In the genomic region with DNA sequence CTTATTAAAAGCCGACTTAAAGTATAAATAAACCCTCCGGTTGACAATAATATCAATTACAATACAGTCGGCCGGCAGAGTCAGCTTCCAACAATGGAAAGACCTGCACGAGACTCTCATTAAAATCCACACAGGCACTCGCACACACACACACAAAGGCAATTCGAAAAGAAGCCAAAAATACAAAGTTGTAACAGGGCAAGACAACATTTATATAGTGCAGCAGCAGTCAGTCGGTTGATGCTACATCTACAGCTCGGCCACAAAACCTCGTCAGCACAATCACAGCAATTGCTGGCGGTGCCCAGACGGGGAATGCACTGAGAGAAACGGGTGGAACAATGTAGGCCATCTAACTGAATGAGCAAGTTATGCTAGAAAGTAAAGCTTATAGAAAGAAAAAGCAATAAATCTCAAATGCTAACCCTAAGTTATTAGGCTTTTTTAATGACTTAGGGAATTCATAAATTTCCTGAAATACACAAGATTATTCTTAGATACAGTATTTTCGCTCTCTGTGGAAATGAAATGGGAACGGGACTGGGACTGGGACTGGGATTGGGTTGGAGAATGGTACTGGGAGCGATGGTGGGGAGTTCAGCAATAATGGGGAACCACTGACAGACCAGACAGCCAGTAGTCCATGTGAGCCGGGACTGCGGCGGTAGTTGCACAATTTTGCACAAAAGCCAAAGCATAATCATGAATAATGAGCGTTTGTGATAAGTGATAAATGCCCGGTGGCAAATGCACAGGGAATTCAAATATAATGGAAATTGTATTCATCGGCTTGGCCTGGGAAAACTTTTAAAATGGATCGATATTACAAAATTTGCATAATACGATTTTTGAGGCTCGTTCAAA, we compare ENCODE assay signal across 1 fruit fly cellular context.
A peak's percentile ranks its signal among the peaks of the same experiment; 100 is the strongest.
TF ChIP-seq lines count a peak whose summit lies in the region.

No protein-coding gene starts in this region.

TF ChIP-seq in whole organism, embryonic, 481 proteins besides CTCF, POLR2A, EP300 and RAD21 (continued from another document and continues in another):
- TF ChIP-seq NC2β (GFP tag; optimal IDR thresholded peaks at IDR 0.05; lab: Kevin White, UChicago), result peak; percentile 6
- no peak for TF ChIP-seq psq (GFP tag; optimal IDR thresholded peaks at IDR 0.05; lab: Kevin White, UChicago)
- TF ChIP-seq Sox102F (GFP tag; optimal IDR thresholded peaks at IDR 0.05; lab: Kevin White, UChicago), result peak; percentile 54
- TF ChIP-seq CG18476 (GFP tag; optimal IDR thresholded peaks at IDR 0.05; lab: Kevin White, UChicago), result peak; percentile 28
- peak; percentile 33 for TF ChIP-seq jumu (GFP tag; optimal IDR thresholded peaks at IDR 0.05; lab: Kevin White, UChicago)
- TF ChIP-seq CG6654 (GFP tag; optimal IDR thresholded peaks at IDR 0.05; lab: Kevin White, UChicago), result no peak
- TF ChIP-seq gfzf (GFP tag; optimal IDR thresholded peaks at IDR 0.05; lab: Kevin White, UChicago), result no peak
- peak; percentile 16 for TF ChIP-seq Dad (GFP tag; optimal IDR thresholded peaks at IDR 0.05; lab: Kevin White, UChicago)
- peak; percentile 53 for TF ChIP-seq Xbp1 (GFP tag; optimal IDR thresholded peaks at IDR 0.05; lab: Kevin White, UChicago)
- TF ChIP-seq mld (GFP tag; IDR thresholded peaks at IDR 0.05; lab: Robert Waterston, UW; ENCODE audit: partially characterized antibody), result no peak
- TF ChIP-seq Hr51 (GFP tag; optimal IDR thresholded peaks at IDR 0.05; lab: Kevin White, UChicago), result peak in 1 of 2 experiments; percentile 42
- TF ChIP-seq Hmr (GFP tag; optimal IDR thresholded peaks at IDR 0.05; lab: Kevin White, UChicago), result peak; percentile 43
- TF ChIP-seq CG32772 (GFP tag; IDR thresholded peaks at IDR 0.05; lab: Robert Waterston, UW), result peak; percentile 38; the same call in 1 of the 2 replicates
- no peak for TF ChIP-seq hth (optimal IDR thresholded peaks at IDR 0.05; lab: Kevin White, UChicago)
- peak; percentile 26 for TF ChIP-seq tx (GFP tag; optimal IDR thresholded peaks at IDR 0.05; lab: Kevin White, UChicago)
- no peak for TF ChIP-seq da (GFP tag; optimal IDR thresholded peaks at IDR 0.05; lab: Kevin White, UChicago)
- peak; percentile 29 for TF ChIP-seq Side (GFP tag; optimal IDR thresholded peaks at IDR 0.05; lab: Kevin White, UChicago)
- no peak for TF ChIP-seq emc (GFP tag; optimal IDR thresholded peaks at IDR 0.05; lab: Kevin White, UChicago)
- TF ChIP-seq tio (GFP tag; optimal IDR thresholded peaks at IDR 0.05; lab: Kevin White, UChicago), result peak; percentile 15
- peak; percentile 7 for TF ChIP-seq ewg (GFP tag; optimal IDR thresholded peaks at IDR 0.05; lab: Kevin White, UChicago)
- TF ChIP-seq CG16863 (GFP tag; optimal IDR thresholded peaks at IDR 0.05; lab: Kevin White, UChicago), result peak; percentile 61
- TF ChIP-seq Fer1 (GFP tag; optimal IDR thresholded peaks at IDR 0.05; lab: Kevin White, UChicago), result peak; percentile 44
- TF ChIP-seq lmd (GFP tag; IDR thresholded peaks at IDR 0.05; lab: Robert Waterston, UW), result peak; percentile 55
- no peak for TF ChIP-seq odd (GFP tag; optimal IDR thresholded peaks at IDR 0.05; lab: Kevin White, UChicago)
- peak; percentile 38 for TF ChIP-seq CG17829 (tag; optimal IDR thresholded peaks at IDR 0.05; lab: Kevin White, UChicago)
- peak; percentile 55 for TF ChIP-seq CG2712 (tag; optimal IDR thresholded peaks at IDR 0.05; lab: Kevin White, UChicago)
- TF ChIP-seq CG6813 (GFP tag; optimal IDR thresholded peaks at IDR 0.05; lab: Kevin White, UChicago), result peak; percentile 4
- no peak for TF ChIP-seq CG15011 (GFP tag; optimal IDR thresholded peaks at IDR 0.05; lab: Kevin White, UChicago)
- no peak for TF ChIP-seq CG12299 (tag; optimal IDR thresholded peaks at IDR 0.05; lab: Kevin White, UChicago)
- peak; percentile 29 for TF ChIP-seq pb (GFP tag; optimal IDR thresholded peaks at IDR 0.05; lab: Kevin White, UChicago)
- peak; percentile 70 for TF ChIP-seq dmrt99B (tag; optimal IDR thresholded peaks at IDR 0.05; lab: Kevin White, UChicago)
- 0 out of 3 replicates have a peak, but pooled peaks have one; percentile 15 for TF ChIP-seq CG11560 (tag; IDR thresholded peaks at IDR 0.05; lab: Robert Waterston, UW)
- peak; percentile 22 for TF ChIP-seq caup (GFP tag; optimal IDR thresholded peaks at IDR 0.05; lab: Kevin White, UChicago; ENCODE audit: severe bottlenecking)
- peak; percentile 46 for TF ChIP-seq H2.0 (GFP tag; IDR thresholded peaks at IDR 0.05; lab: Robert Waterston, UW)
- no peak for TF ChIP-seq YL-1 (GFP tag; optimal IDR thresholded peaks at IDR 0.05; lab: Kevin White, UChicago)
- TF ChIP-seq ATbp (GFP tag; optimal IDR thresholded peaks at IDR 0.05; lab: Kevin White, UChicago), result peak; percentile 45
- TF ChIP-seq Bdp1 (GFP tag; optimal IDR thresholded peaks at IDR 0.05; lab: Kevin White, UChicago), result no peak
- peak; percentile 45; the same call in 2 of the 3 replicates for TF ChIP-seq dysf (GFP tag; IDR thresholded peaks at IDR 0.05; lab: Robert Waterston, UW)
- TF ChIP-seq NC2α (GFP tag; optimal IDR thresholded peaks at IDR 0.05; lab: Kevin White, UChicago), result no peak
- peak; percentile 53 for TF ChIP-seq unpg (GFP tag; optimal IDR thresholded peaks at IDR 0.05; lab: Kevin White, UChicago)
- peak; percentile 53 for TF ChIP-seq CG31441 (GFP tag; IDR thresholded peaks at IDR 0.05; lab: Robert Waterston, UW)
- TF ChIP-seq CoRest (tag; optimal IDR thresholded peaks at IDR 0.05; lab: Kevin White, UChicago), result peak; percentile 43
- TF ChIP-seq ci (GFP tag; IDR thresholded peaks at IDR 0.05; lab: Robert Waterston, UW), result 0 out of 3 replicates have a peak, but pooled peaks have one; percentile 17
- no peak for TF ChIP-seq MESR4 (GFP tag; optimal IDR thresholded peaks at IDR 0.05; lab: Kevin White, UChicago)
- peak; percentile 42 for TF ChIP-seq ems (GFP tag; optimal IDR thresholded peaks at IDR 0.05; lab: Kevin White, UChicago)
- peak; percentile 33 for TF ChIP-seq CG8944 (GFP tag; optimal IDR thresholded peaks at IDR 0.05; lab: Kevin White, UChicago)
- TF ChIP-seq CG14014 (GFP tag; IDR thresholded peaks at IDR 0.05; lab: Robert Waterston, UW), result 0 out of 2 replicates have a peak, but pooled peaks have one; percentile 18
- peak; percentile 10 for TF ChIP-seq CG9609 (GFP tag; optimal IDR thresholded peaks at IDR 0.05; lab: Kevin White, UChicago)
- peak; percentile 50; the same call in 1 of the 2 replicates for TF ChIP-seq HLH3B (GFP tag; IDR thresholded peaks at IDR 0.05; lab: Robert Waterston, UW)
- TF ChIP-seq CG14441 (GFP tag; IDR thresholded peaks at IDR 0.05; lab: Robert Waterston, UW), result 0 out of 2 replicates have a peak, but pooled peaks have one; percentile 39
- no peak for TF ChIP-seq CG15073 (GFP tag; optimal IDR thresholded peaks at IDR 0.05; lab: Kevin White, UChicago)
- peak; percentile 12 for TF ChIP-seq CG12155 (GFP tag; optimal IDR thresholded peaks at IDR 0.05; lab: Kevin White, UChicago)
- TF ChIP-seq lab (GFP tag; optimal IDR thresholded peaks at IDR 0.05; lab: Kevin White, UChicago), result peak; percentile 68
- TF ChIP-seq CG2120 (GFP tag; optimal IDR thresholded peaks at IDR 0.05; lab: Kevin White, UChicago), result peak; percentile 57
- TF ChIP-seq Hey (tag; optimal IDR thresholded peaks at IDR 0.05; lab: Kevin White, UChicago), result no peak
- TF ChIP-seq sqz (GFP tag; optimal IDR thresholded peaks at IDR 0.05; lab: Kevin White, UChicago), result no peak
- peak; percentile 40 for TF ChIP-seq CG1792 (GFP tag; optimal IDR thresholded peaks at IDR 0.05; lab: Kevin White, UChicago)
- peak; percentile 35 for TF ChIP-seq CG1647 (GFP tag; optimal IDR thresholded peaks at IDR 0.05; lab: Kevin White, UChicago)
- peak; percentile 48 for TF ChIP-seq CG14667 (GFP tag; IDR thresholded peaks at IDR 0.05; lab: Robert Waterston, UW)
- TF ChIP-seq CG4282 (GFP tag; optimal IDR thresholded peaks at IDR 0.05; lab: Kevin White, UChicago), result no peak
- no peak for TF ChIP-seq run (tag; optimal IDR thresholded peaks at IDR 0.05; lab: Kevin White, UChicago)
- no peak for TF ChIP-seq eve (GFP tag; optimal IDR thresholded peaks at IDR 0.05; lab: Kevin White, UChicago)
- peak; percentile 55; the same call in 1 of the 2 replicates for TF ChIP-seq CG32532 (GFP tag; IDR thresholded peaks at IDR 0.05; lab: Robert Waterston, UW)
- 0 out of 3 replicates have a peak, but pooled peaks have one; percentile 49 for TF ChIP-seq ase (GFP tag; IDR thresholded peaks at IDR 0.05; lab: Robert Waterston, UW)
- no peak for TF ChIP-seq toy (GFP tag; IDR thresholded peaks at IDR 0.05; lab: Robert Waterston, UW)
- no peak for TF ChIP-seq Optix (GFP tag; IDR thresholded peaks at IDR 0.05; lab: Robert Waterston, UW)
- TF ChIP-seq CG8359 (GFP tag; optimal IDR thresholded peaks at IDR 0.05; lab: Kevin White, UChicago; ENCODE audit: borderline replicate concordance), result no peak
- peak; percentile 19 for TF ChIP-seq CG7556 (GFP tag; optimal IDR thresholded peaks at IDR 0.05; lab: Kevin White, UChicago)
- peak; percentile 51 for TF ChIP-seq lilli (GFP tag; optimal IDR thresholded peaks at IDR 0.05; lab: Kevin White, UChicago)
- peak; percentile 59 for TF ChIP-seq pnt (GFP tag; optimal IDR thresholded peaks at IDR 0.05; lab: Kevin White, UChicago)
- peak in 1 of 2 experiments; percentile 8 for TF ChIP-seq Eip74EF (GFP tag; optimal IDR thresholded peaks at IDR 0.05; lab: Kevin White, UChicago)
- peak; percentile 65; the same call in 2 of the 3 replicates for TF ChIP-seq CG7357 (GFP tag; IDR thresholded peaks at IDR 0.05; lab: Robert Waterston, UW)
- TF ChIP-seq Nf-YC (tag; optimal IDR thresholded peaks at IDR 0.05; lab: Kevin White, UChicago), result no peak
- TF ChIP-seq otp (GFP tag; IDR thresholded peaks at IDR 0.05; lab: Robert Waterston, UW), result no peak
- peak; percentile 33 for TF ChIP-seq CG13424 (tag; optimal IDR thresholded peaks at IDR 0.05; lab: Kevin White, UChicago)
- TF ChIP-seq E2f2 (GFP tag; IDR thresholded peaks at IDR 0.05; lab: Robert Waterston, UW), result 0 out of 2 replicates have a peak, but pooled peaks have one; percentile 19
- TF ChIP-seq vfl (GFP tag; optimal IDR thresholded peaks at IDR 0.05; lab: Kevin White, UChicago), result peak; percentile 10
- TF ChIP-seq Rx (GFP tag; IDR thresholded peaks at IDR 0.05; lab: Robert Waterston, UW), result peak; percentile 5; the same call in 1 of the 2 replicates
- TF ChIP-seq CG9727 (GFP tag; optimal IDR thresholded peaks at IDR 0.05; lab: Kevin White, UChicago), result peak; percentile 35
- TF ChIP-seq vvl (GFP tag; IDR thresholded peaks at IDR 0.05; lab: Robert Waterston, UW), result peak; percentile 61; the same call in 1 of the 2 replicates
- peak; percentile 42 for TF ChIP-seq CG15269 (tag; optimal IDR thresholded peaks at IDR 0.05; lab: Kevin White, UChicago)
- peak; percentile 27; the same call in 1 of the 2 replicates for TF ChIP-seq ranshi (GFP tag; IDR thresholded peaks at IDR 0.05; lab: Robert Waterston, UW)
- TF ChIP-seq trem (tag; optimal IDR thresholded peaks at IDR 0.05; lab: Kevin White, UChicago), result peak; percentile 1
- peak; percentile 14 for TF ChIP-seq Mes4 (GFP tag; optimal IDR thresholded peaks at IDR 0.05; lab: Kevin White, UChicago)
- 0 out of 2 replicates have a peak, but pooled peaks have one; percentile 37 for TF ChIP-seq sob (GFP tag; IDR thresholded peaks at IDR 0.05; lab: Robert Waterston, UW)
- TF ChIP-seq CG13894 (tag; optimal IDR thresholded peaks at IDR 0.05; lab: Kevin White, UChicago), result no peak
- 0 out of 2 replicates have a peak, but pooled peaks have one; percentile 38 for TF ChIP-seq CG3847 (GFP tag; IDR thresholded peaks at IDR 0.05; lab: Robert Waterston, UW)
- peak; percentile 7 for TF ChIP-seq shn (GFP tag; optimal IDR thresholded peaks at IDR 0.05; lab: Kevin White, UChicago)
- no peak for TF ChIP-seq dati (GFP tag; IDR thresholded peaks at IDR 0.05; lab: Robert Waterston, UW)
- TF ChIP-seq lov (optimal IDR thresholded peaks at IDR 0.05; lab: Kevin White, UChicago), result no peak
- TF ChIP-seq lov (GFP tag; IDR thresholded peaks at IDR 0.05; lab: Robert Waterston, UW), result no peak
- no peak for TF ChIP-seq Hr78 (GFP tag; optimal IDR thresholded peaks at IDR 0.05; lab: Kevin White, UChicago)
- TF ChIP-seq CG16815 (GFP tag; optimal IDR thresholded peaks at IDR 0.05; lab: Kevin White, UChicago), result peak; percentile 5
- no peak for TF ChIP-seq pan (optimal IDR thresholded peaks at IDR 0.05; lab: Kevin White, UChicago)
- TF ChIP-seq pan (GFP tag; optimal IDR thresholded peaks at IDR 0.05 in 1 of 2, IDR thresholded peaks at IDR 0.05 in 1 of 2), result peak in 1 of 2 experiments; percentile 68
- TF ChIP-seq tgo (GFP tag; IDR thresholded peaks at IDR 0.05; lab: Robert Waterston, UW), result peak; percentile 39; the same call in 2 of the 3 replicates
- TF ChIP-seq vnd (GFP tag; IDR thresholded peaks at IDR 0.05; lab: Robert Waterston, UW; ENCODE audit: partially characterized antibody), result no peak
- TF ChIP-seq CG11504 (tag; optimal IDR thresholded peaks at IDR 0.05; lab: Kevin White, UChicago), result peak; percentile 52
- peak; percentile 44; the same call in 1 of the 2 replicates for TF ChIP-seq Rfx (GFP tag; IDR thresholded peaks at IDR 0.05; lab: Robert Waterston, UW)
- TF ChIP-seq CG6765 (GFP tag; optimal IDR thresholded peaks at IDR 0.05; lab: Kevin White, UChicago), result no peak
- peak; percentile 63 for TF ChIP-seq row (GFP tag; IDR thresholded peaks at IDR 0.05; lab: Robert Waterston, UW)
- peak; percentile 51 for TF ChIP-seq mam (GFP tag; optimal IDR thresholded peaks at IDR 0.05; lab: Kevin White, UChicago)
- peak; percentile 34 for TF ChIP-seq Hr3 (GFP tag; optimal IDR thresholded peaks at IDR 0.05; lab: Kevin White, UChicago)
- TF ChIP-seq CG17802 (tag; optimal IDR thresholded peaks at IDR 0.05; lab: Kevin White, UChicago), result peak; percentile 20
- peak; percentile 41 for TF ChIP-seq CG6689 (GFP tag; IDR thresholded peaks at IDR 0.05; lab: Robert Waterston, UW)
- peak; percentile 94 for TF ChIP-seq Ets65A (GFP tag; lab: Kevin White, UChicago)
- peak; percentile 33 for TF ChIP-seq Chrac-16 (GFP tag; optimal IDR thresholded peaks at IDR 0.05; lab: Kevin White, UChicago)
- TF ChIP-seq lbe (GFP tag; optimal IDR thresholded peaks at IDR 0.05; lab: Kevin White, UChicago), result peak; percentile 78
- no peak for TF ChIP-seq CG4328 (GFP tag; optimal IDR thresholded peaks at IDR 0.05; lab: Kevin White, UChicago)
- TF ChIP-seq ken (GFP tag; IDR thresholded peaks at IDR 0.05; lab: Robert Waterston, UW), result no peak
- TF ChIP-seq CG8388 (GFP tag; optimal IDR thresholded peaks at IDR 0.05; lab: Kevin White, UChicago), result peak; percentile 35
- TF ChIP-seq CG2875 (GFP tag; optimal IDR thresholded peaks at IDR 0.05; lab: Kevin White, UChicago), result peak; percentile 12
- no peak for TF ChIP-seq ERR (GFP tag; optimal IDR thresholded peaks at IDR 0.05; lab: Kevin White, UChicago)
- TF ChIP-seq HLH4C (GFP tag; IDR thresholded peaks at IDR 0.05; lab: Robert Waterston, UW; ENCODE audit: partially characterized antibody), result no peak
- no peak for TF ChIP-seq Dip2 (GFP tag; IDR thresholded peaks at IDR 0.05; lab: Robert Waterston, UW)
- TF ChIP-seq CG10147 (GFP tag; optimal IDR thresholded peaks at IDR 0.05; lab: Kevin White, UChicago), result peak; percentile 11
- TF ChIP-seq CG10565 (GFP tag; optimal IDR thresholded peaks at IDR 0.05; lab: Kevin White, UChicago), result no peak
- no peak for TF ChIP-seq knrl (GFP tag; IDR thresholded peaks at IDR 0.05; lab: Robert Waterston, UW; ENCODE audit: partially characterized antibody)
